Worm (Caenorhabditis elegans): ENCODE measurements around the gene C24D10.49.

C24D10.49 gene

DNA sequence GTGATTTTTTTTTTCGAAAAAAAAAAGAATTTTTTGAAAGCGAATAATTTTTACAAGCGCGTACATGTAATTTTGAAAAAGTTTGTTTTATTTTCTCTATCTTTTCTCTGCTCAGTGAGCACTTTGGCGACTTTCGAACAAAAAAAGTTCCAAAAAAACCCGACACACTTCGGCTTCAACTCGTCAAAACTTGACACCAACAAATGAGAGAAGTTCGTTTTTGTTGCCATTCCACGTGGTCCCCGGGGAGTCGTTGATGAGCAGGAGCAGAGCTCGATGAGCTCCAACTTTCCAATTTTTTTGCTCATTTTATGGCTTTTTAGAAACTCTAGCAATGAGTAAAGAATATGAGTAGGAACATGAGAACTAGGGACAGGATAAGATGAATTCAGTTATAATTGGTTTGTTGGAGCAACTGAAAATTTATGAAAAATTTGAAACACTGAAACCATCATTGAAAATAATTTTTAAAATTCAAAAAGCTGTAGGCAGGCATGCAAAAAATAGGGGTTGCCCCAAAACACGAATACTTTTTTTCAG is 46.7 kb downstream of the C24D10.49 start:
- no peak for TF ChIP-seq unc-55 (GFP tag; optimal IDR thresholded peaks at IDR 0.05)
- TF ChIP-seq Y55F3AM.14 (GFP tag; optimal IDR thresholded peaks at IDR 0.05), result no peak
- peak in 1 of 2 experiments; percentile 50 for TF ChIP-seq mdl-1 (tag; optimal IDR thresholded peaks at IDR 0.05)
- TF ChIP-seq alr-1 (tag; optimal IDR thresholded peaks at IDR 0.05), result no peak
- TF ChIP-seq ZK546.5 (tag; optimal IDR thresholded peaks at IDR 0.05), result no peak

- TF ChIP-seq elt-3 (tag; optimal IDR thresholded peaks at IDR 0.05) (no peak), nhr-21 (tag; optimal IDR thresholded peaks at IDR 0.05) (no peak), lin-39 (tag; optimal IDR thresholded peaks at IDR 0.05) (no peak), nhr-11 (tag; optimal IDR thresholded peaks at IDR 0.05) (no peak), gmeb-1 (tag; optimal IDR thresholded peaks at IDR 0.05) (no peak), alr-1 (tag; optimal IDR thresholded peaks at IDR 0.05) (no peak), ztf-1 (GFP tag; conservative IDR thresholded peaks at IDR 0.05) (no peak), sma-9 (GFP tag; optimal IDR thresholded peaks at IDR 0.05) (no peak), sma-9 (tag; optimal IDR thresholded peaks at IDR 0.05) (no peak), crh-2 (tag; optimal IDR thresholded peaks at IDR 0.05) (no peak), blmp-1 (tag; optimal IDR thresholded peaks at IDR 0.05; ENCODE audit: insufficient read depth) (no peak), ceh-16 (tag; optimal IDR thresholded peaks at IDR 0.05) (no peak), fos-1 (tag; optimal IDR thresholded peaks at IDR 0.05) (no peak), nhr-25 (tag; optimal IDR thresholded peaks at IDR 0.05) (no peak), snpc-4 (tag; optimal IDR thresholded peaks at IDR 0.05) (no peak), nhr-6 (tag; optimal IDR thresholded peaks at IDR 0.05) (no peak), mdl-1 (tag; optimal IDR thresholded peaks at IDR 0.05) (no peak)
Measured at ce11 chrIV:5109943-5110342, 47.2 kb downstream of the C24D10.49 start.

ce11 chrIV:5108971-5109370 is 48.2 kb downstream of the C24D10.49 start:
- TF ChIP-seq sem-4 (tag; optimal IDR thresholded peaks at IDR 0.05), result peak; percentile 20
- no peak for TF ChIP-seq aly-2 (tag; optimal IDR thresholded peaks at IDR 0.05)
